Worm (Caenorhabditis elegans): ENCODE measurements around the gene ehn-3.

ce11 chrIV:5397539-5397938, 21.5 kb downstream of the ehn-3 start, which contains the start of gene ZK616.2:
- TF ChIP-seq elt-1 (tag; optimal IDR thresholded peaks at IDR 0.05; ENCODE audit: borderline replicate concordance, insufficient read depth) = no peak
- TF ChIP-seq ham-2 (GFP tag; optimal IDR thresholded peaks at IDR 0.05) = no peak
- TF ChIP-seq elt-3 (tag; optimal IDR thresholded peaks at IDR 0.05) = no peak
- TF ChIP-seq snpc-4 (tag; optimal IDR thresholded peaks at IDR 0.05) = no peak
- no peak for TF ChIP-seq sptf-1 (tag; optimal IDR thresholded peaks at IDR 0.05)
